Worm (Caenorhabditis elegans) whole organism, L2 larva: Measurements from ENCODE around the gene vps-53.

Experiments used
- C34F6.9 ChIP-seq: fragments of 150-350 bp; optimal IDR thresholded peaks from 2 replicates; lab custom pipeline; 2014; ENCODE audit warnings: missing biosample characterization, missing genetic modification characterization
- R02D3.7 ChIP-seq: fragments of 150-350 bp; optimal IDR thresholded peaks from 2 replicates; lab custom pipeline; 2014; ENCODE audit warnings: missing biosample characterization, missing genetic modification characterization
- Y55F3AM.14 ChIP-seq: fragments of 200-800 bp; sonication (Bioruptor generic); optimal IDR thresholded peaks from 2 replicates; lab custom pipeline; 2018; ENCODE audit warnings: mild to moderate bottlenecking, missing genetic modification characterization, missing compliant biosample characterization
- alr-1 ChIP-seq: fragments of 150-350 bp; optimal IDR thresholded peaks from 2 replicates; lab custom pipeline; 2014; ENCODE audit warnings: missing biosample characterization, missing genetic modification characterization
- aly-2 ChIP-seq: fragments of 150-350 bp; optimal IDR thresholded peaks from 2 replicates; lab custom pipeline; 2014; ENCODE audit warnings: missing biosample characterization, missing genetic modification characterization
- ama-1 ChIP-seq: fragments of 150-350 bp; optimal IDR thresholded peaks from 2 replicates; lab custom pipeline; 2018; ENCODE audit warnings: inconsistent platforms
- blmp-1 ChIP-seq: sonication (generic microtip); optimal IDR thresholded peaks from 2 replicates; lab custom pipeline; 2017; ENCODE audit warnings: missing genetic modification characterization, mild to moderate bottlenecking, missing compliant biosample characterization, antibody characterized with exemption, moderate library complexity; ENCODE audit not compliant: insufficient read depth
- ceh-16 ChIP-seq: fragments of 150-350 bp; optimal IDR thresholded peaks from 2 replicates; lab custom pipeline; 2014; ENCODE audit warnings: missing biosample characterization, missing genetic modification characterization
- dmd-4 ChIP-seq: sonication (generic microtip); optimal IDR thresholded peaks from 2 replicates; lab custom pipeline; 2017; ENCODE audit warnings: missing biosample characterization, missing genetic modification characterization
- egl-27 ChIP-seq: sonication (generic microtip); optimal IDR thresholded peaks from 3 replicates; lab custom pipeline; 2017; ENCODE audit warnings: missing biosample characterization, missing genetic modification reagents, missing genetic modification characterization
- fos-1 ChIP-seq: fragments of 150-350 bp; optimal IDR thresholded peaks from 2 replicates; lab custom pipeline; 2014; ENCODE audit warnings: missing biosample characterization, missing genetic modification characterization
- gmeb-1 ChIP-seq: fragments of 150-350 bp; optimal IDR thresholded peaks from 2 replicates; lab custom pipeline; 2014; ENCODE audit warnings: missing biosample characterization, missing genetic modification characterization
- lin-11 ChIP-seq: fragments of 150-350 bp; sonication (generic microtip); optimal IDR thresholded peaks from 2 replicates; lab custom pipeline; 2014; ENCODE audit warnings: missing biosample characterization, missing genetic modification characterization, inconsistent platforms, mixed read lengths
- lin-13 ChIP-seq: fragments of 150-350 bp; optimal IDR thresholded peaks from 2 replicates; lab custom pipeline; 2014; ENCODE audit warnings: missing biosample characterization, missing genetic modification reagents, missing genetic modification characterization
- lsy-2 ChIP-seq, 2 experiments: fragments of 150-350 bp in 1 of 2; sonication (generic microtip) in 1 of 2; optimal IDR thresholded peaks; 2 replicates each; lab custom pipeline; 2014 to 2017; ENCODE audit warnings: missing biosample characterization in 2 of 2, missing genetic modification characterization in 2 of 2
- mab-5 ChIP-seq: fragments of 150-350 bp; optimal IDR thresholded peaks from 2 replicates; lab custom pipeline; 2014; ENCODE audit warnings: missing biosample characterization, missing genetic modification characterization
- mbf-1 ChIP-seq: sonication (generic microtip); optimal IDR thresholded peaks from 2 replicates; lab custom pipeline; 2017; ENCODE audit warnings: missing biosample characterization, missing genetic modification characterization
- nhr-10 ChIP-seq: sonication (generic microtip); optimal IDR thresholded peaks from 2 replicates; lab custom pipeline; 2017; ENCODE audit warnings: missing biosample characterization, missing genetic modification characterization
- nhr-11 ChIP-seq: fragments of 150-350 bp; optimal IDR thresholded peaks from 2 replicates; lab custom pipeline; 2014; ENCODE audit warnings: missing biosample characterization, missing genetic modification characterization
- nhr-12 ChIP-seq: fragments of 150-350 bp; optimal IDR thresholded peaks from 2 replicates; lab custom pipeline; 2014; ENCODE audit warnings: missing biosample characterization, missing genetic modification characterization
- nhr-129 ChIP-seq: fragments of 150-350 bp; optimal IDR thresholded peaks from 2 replicates; lab custom pipeline; 2014; ENCODE audit warnings: missing biosample characterization, missing genetic modification characterization
- nhr-21 ChIP-seq: fragments of 150-350 bp; optimal IDR thresholded peaks from 2 replicates; lab custom pipeline; 2014; ENCODE audit warnings: missing biosample characterization, missing genetic modification characterization
- nhr-237 ChIP-seq: fragments of 150-350 bp; optimal IDR thresholded peaks from 2 replicates; lab custom pipeline; 2014; ENCODE audit warnings: missing biosample characterization, missing genetic modification characterization
- nhr-25 ChIP-seq: fragments of 150-350 bp; sonication (generic microtip); optimal IDR thresholded peaks from 3 replicates; lab custom pipeline; 2014; ENCODE audit warnings: missing biosample characterization, missing genetic modification characterization
- nhr-77 ChIP-seq: fragments of 150-350 bp; optimal IDR thresholded peaks from 2 replicates; lab custom pipeline; 2014; ENCODE audit warnings: missing biosample characterization, missing genetic modification characterization
- peb-1 ChIP-seq: fragments of 150-350 bp; optimal IDR thresholded peaks from 2 replicates; lab custom pipeline; 2014; ENCODE audit warnings: missing biosample characterization, missing genetic modification characterization
- sem-4 ChIP-seq: fragments of 150-350 bp; optimal IDR thresholded peaks from 2 replicates; lab custom pipeline; 2014; ENCODE audit warnings: missing biosample characterization, missing genetic modification reagents, missing genetic modification characterization
- sma-3 ChIP-seq: sonication (generic microtip); optimal IDR thresholded peaks from 2 replicates; lab custom pipeline; 2016; ENCODE audit warnings: missing genetic modification reagents, missing genetic modification characterization, missing compliant biosample characterization
- unc-39 ChIP-seq: fragments of 150-350 bp; optimal IDR thresholded peaks from 2 replicates; lab custom pipeline; 2014; ENCODE audit warnings: missing biosample characterization, missing genetic modification characterization
- unc-55 ChIP-seq: fragments of 150-350 bp; sonication (generic microtip); optimal IDR thresholded peaks from 3 replicates; lab custom pipeline; 2014; ENCODE audit warnings: missing biosample characterization, missing genetic modification reagents, missing genetic modification characterization
- zag-1 ChIP-seq: fragments of 150-350 bp; optimal IDR thresholded peaks from 2 replicates; lab custom pipeline; 2014; ENCODE audit warnings: missing biosample characterization, missing genetic modification characterization
- ztf-1 ChIP-seq: fragments of 200-800 bp; sonication (Bioruptor generic); conservative IDR thresholded peaks from 2 replicates; pipeline ENCODE4 v1.3.6; 2022; ENCODE audit warnings: missing genetic modification characterization, missing compliant biosample characterization
- ztf-11 ChIP-seq: sonication (generic microtip); optimal IDR thresholded peaks from 2 replicates; lab custom pipeline; 2017; ENCODE audit warnings: missing biosample characterization, missing genetic modification characterization
- ztf-4 ChIP-seq: fragments of 150-350 bp; optimal IDR thresholded peaks from 2 replicates; lab custom pipeline; 2014; ENCODE audit warnings: missing biosample characterization, missing genetic modification characterization

The vps-53 gene

DNA sequence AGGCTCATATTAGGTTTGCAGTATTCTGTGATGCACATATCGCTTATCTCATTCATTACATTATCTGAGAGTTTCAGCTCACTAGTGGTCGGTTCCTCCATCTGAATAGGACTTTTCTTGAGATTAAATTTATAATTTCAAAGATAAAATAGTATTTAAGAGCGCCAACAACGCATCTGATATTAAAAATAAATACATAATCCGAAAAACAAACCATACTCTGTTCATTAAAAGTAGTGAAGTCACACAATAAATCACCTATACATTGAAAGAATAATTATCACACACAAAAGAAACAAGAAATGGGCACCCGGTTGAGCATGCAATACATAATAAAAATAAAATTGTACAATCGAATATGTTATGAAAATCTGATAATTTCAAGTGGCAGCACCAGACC, at the start of gene vps-53:
Gene vps-53 (minus strand): TSS at position 101 of the 400 bp plus-strand sequence.
- TF ChIP-seq ama-1 (lab: Kevin White, UChicago) (no peak), nhr-10 (no peak), mab-5 (tag; lab: Kevin White, UChicago) (no peak), C34F6.9 (tag; lab: Kevin White, UChicago) (no peak), unc-39 (tag; lab: Kevin White, UChicago) (no peak), zag-1 (tag; lab: Kevin White, UChicago) (no peak)

ce11 chrIII:9804997-9805610, 47.8 kb upstream of the vps-53 start, which contains the start of gene riok-3:
Gene riok-3 (minus strand): TSS chrIII:9805011.
- TF ChIP-seq ztf-11 (tag; lab: Kevin White, UChicago) = no peak
- no peak for TF ChIP-seq Y55F3AM.14 (GFP tag; lab: Kevin White, UChicago)
- no peak for TF ChIP-seq alr-1 (tag; lab: Kevin White, UChicago)
- TF ChIP-seq sma-3 (GFP tag; lab: Kevin White, UChicago) = peak; percentile 42
- no peak for TF ChIP-seq unc-39 (tag; lab: Kevin White, UChicago)
- peak; percentile 37 for TF ChIP-seq lin-13 (GFP tag; lab: Kevin White, UChicago)
- peak; percentile 46 for TF ChIP-seq ztf-4
- peak; percentile 96 for TF ChIP-seq nhr-129 (tag; lab: Kevin White, UChicago)
- no peak for TF ChIP-seq nhr-25
- TF ChIP-seq zag-1 (tag; lab: Kevin White, UChicago) = no peak
- TF ChIP-seq mbf-1 (tag; lab: Kevin White, UChicago) = no peak
- peak; percentile 19 for TF ChIP-seq gmeb-1 (tag; lab: Kevin White, UChicago)
- no peak for TF ChIP-seq sem-4 (tag; lab: Kevin White, UChicago)
- peak; percentile 26 for TF ChIP-seq nhr-21 (tag; lab: Kevin White, UChicago)
- peak in 1 of 2 experiments; percentile 19 for TF ChIP-seq lsy-2 (tag; optimal IDR thresholded peaks at IDR 0.05; lab: Kevin White, UChicago)

- no peak for TF ChIP-seq nhr-77 (tag; lab: Kevin White, UChicago)
- no peak for TF ChIP-seq fos-1 (tag; lab: Kevin White, UChicago)
- TF ChIP-seq peb-1 = no peak
- no peak for TF ChIP-seq nhr-237 (tag; lab: Kevin White, UChicago)
- no peak for TF ChIP-seq R02D3.7
- TF ChIP-seq lin-11 = no peak
- no peak for TF ChIP-seq egl-27 (tag; lab: Kevin White, UChicago)
- TF ChIP-seq ztf-4 = no peak
- no peak for TF ChIP-seq Y55F3AM.14 (GFP tag; lab: Kevin White, UChicago)
These were observed 44.7 kb upstream of the vps-53 start for ce11 chrIII:9802045-9802444.

ce11 chrIII:9798478-9799157, 41.3 kb upstream of the vps-53 start, which contains the start of gene ZK632.2:
Gene ZK632.2 (plus strand): TSS chrIII:9799107.
- TF ChIP-seq lsy-2 (tag; optimal IDR thresholded peaks at IDR 0.05; lab: Kevin White, UChicago) (peak in 1 of 2 experiments; percentile 17), nhr-129 (tag; lab: Kevin White, UChicago) (peak; percentile 13), unc-55 (no peak), nhr-237 (tag; lab: Kevin White, UChicago) (no peak)

- TF ChIP-seq nhr-12 (no peak), Y55F3AM.14 (GFP tag; lab: Kevin White, UChicago) (no peak), alr-1 (tag; lab: Kevin White, UChicago) (no peak), unc-39 (tag; lab: Kevin White, UChicago) (no peak), blmp-1 (tag; lab: Kevin White, UChicago) (no peak), aly-2 (tag; lab: Kevin White, UChicago) (no peak), ztf-1 (GFP tag; lab: Robert Waterston, UW) (no peak), dmd-4 (no peak), ztf-4 (no peak), ceh-16 (tag; lab: Kevin White, UChicago) (no peak), nhr-11 (tag; lab: Kevin White, UChicago) (no peak), R02D3.7 (no peak), C34F6.9 (tag; lab: Kevin White, UChicago) (no peak), nhr-237 (tag; lab: Kevin White, UChicago) (no peak), lin-13 (GFP tag; lab: Kevin White, UChicago) (no peak)
- TF ChIP-seq, all 48 proteins: peak for 0
These were observed 39.1 kb upstream of the vps-53 start, which contains the start of gene srxa-10 for ce11 chrIII:9796448-9796847. Gene srxa-10 (minus strand): TSS chrIII:9796548.
